Fruit fly (Drosophila melanogaster): ENCODE measurements around the gene CG14434.

CG14434 gene

dm6 chrX:6859756-6860412, 7.1 kb downstream of the CG14434 start (continued):
- peak; percentile 82 for TF ChIP-seq BtbVII (GFP tag; optimal IDR thresholded peaks at IDR 0.05)
- TF ChIP-seq Deaf1 (tag; optimal IDR thresholded peaks at IDR 0.05), result peak; percentile 81
- TF ChIP-seq hbn (GFP tag; IDR thresholded peaks at IDR 0.05; ENCODE audit: partially characterized antibody), result no peak
- TF ChIP-seq CG10431 (GFP tag; optimal IDR thresholded peaks at IDR 0.05), result no peak
- peak; percentile 46 for TF ChIP-seq CG15696 (tag; optimal IDR thresholded peaks at IDR 0.05)
- peak; percentile 77; the same call in 2 of the 3 replicates for TF ChIP-seq Dbx (GFP tag; IDR thresholded peaks at IDR 0.05)
- no peak for TF ChIP-seq CG15479 (GFP tag; optimal IDR thresholded peaks at IDR 0.05)
- peak; percentile 84 for TF ChIP-seq dysf (GFP tag; IDR thresholded peaks at IDR 0.05)
- peak; percentile 53 for TF ChIP-seq CG12659 (GFP tag; optimal IDR thresholded peaks at IDR 0.05)
- no peak for TF ChIP-seq Lhr (GFP tag; optimal IDR thresholded peaks at IDR 0.05)
- TF ChIP-seq Ets97D (GFP tag; optimal IDR thresholded peaks at IDR 0.05), result no peak
- no peak for TF ChIP-seq pb (GFP tag; optimal IDR thresholded peaks at IDR 0.05)
- no peak for TF ChIP-seq CG14050 (GFP tag; IDR thresholded peaks at IDR 0.05)
- TF ChIP-seq kay (GFP tag; optimal IDR thresholded peaks at IDR 0.05), result peak; percentile 49
- peak; percentile 72 for TF ChIP-seq nerfin-1 (tag; optimal IDR thresholded peaks at IDR 0.05)
- TF ChIP-seq Dip2 (GFP tag; IDR thresholded peaks at IDR 0.05), result no peak
- no peak for TF ChIP-seq dm (GFP tag; optimal IDR thresholded peaks at IDR 0.05)
- TF ChIP-seq CG17328 (GFP tag; IDR thresholded peaks at IDR 0.05), result no peak
- no peak for TF ChIP-seq tio (GFP tag; optimal IDR thresholded peaks at IDR 0.05)
- TF ChIP-seq CG17612 (GFP tag; IDR thresholded peaks at IDR 0.05), result 0 out of 2 replicates have a peak, but pooled peaks have one; percentile 30
- TF ChIP-seq CG15601 (tag; optimal IDR thresholded peaks at IDR 0.05), result peak; percentile 30
- peak; percentile 62 for TF ChIP-seq CG4730 (GFP tag; IDR thresholded peaks at IDR 0.05)
- TF ChIP-seq Drgx (GFP tag; IDR thresholded peaks at IDR 0.05), result peak; percentile 44
- peak; percentile 73 for TF ChIP-seq caup (GFP tag; optimal IDR thresholded peaks at IDR 0.05; ENCODE audit: severe bottlenecking)
- TF ChIP-seq nerfin-2 (GFP tag; IDR thresholded peaks at IDR 0.05; ENCODE audit: partially characterized antibody), result no peak
- peak; percentile 71 for TF ChIP-seq jumu (GFP tag; optimal IDR thresholded peaks at IDR 0.05)
- peak; percentile 39 for TF ChIP-seq Sry-δ (GFP tag; optimal IDR thresholded peaks at IDR 0.05)
- TF ChIP-seq Gsc (GFP tag; IDR thresholded peaks at IDR 0.05), result no peak
- TF ChIP-seq sd (tag; optimal IDR thresholded peaks at IDR 0.05), result peak; percentile 27
- TF ChIP-seq hth (optimal IDR thresholded peaks at IDR 0.05), result no peak
- peak; percentile 62 for TF ChIP-seq CG4404 (GFP tag; IDR thresholded peaks at IDR 0.05)
- peak; percentile 43 for TF ChIP-seq btn (GFP tag; optimal IDR thresholded peaks at IDR 0.05)
- TF ChIP-seq CG11696 (GFP tag; IDR thresholded peaks at IDR 0.05), result no peak
- TF ChIP-seq CG15269 (tag; optimal IDR thresholded peaks at IDR 0.05), result peak; percentile 59
- TF ChIP-seq Opbp (GFP tag; IDR thresholded peaks at IDR 0.05; ENCODE audit: partially characterized antibody), result no peak
- peak; percentile 46; the same call in 1 of the 2 replicates for TF ChIP-seq toy (GFP tag; IDR thresholded peaks at IDR 0.05)
- peak; percentile 69; the same call in 2 of the 3 replicates for TF ChIP-seq H15 (GFP tag; IDR thresholded peaks at IDR 0.05)
- TF ChIP-seq CG12391 (tag; optimal IDR thresholded peaks at IDR 0.05), result peak; percentile 53
- no peak for TF ChIP-seq NC2β (GFP tag; optimal IDR thresholded peaks at IDR 0.05)
- no peak for TF ChIP-seq Atf3 (GFP tag; optimal IDR thresholded peaks at IDR 0.05)
- TF ChIP-seq Dll (GFP tag; IDR thresholded peaks at IDR 0.05; ENCODE audit: partially characterized antibody), result no peak
- 0 out of 2 replicates have a peak, but pooled peaks have one; percentile 34 for TF ChIP-seq GATAe (GFP tag; conservative IDR thresholded peaks at IDR 0.05)
- TF ChIP-seq CG6765 (GFP tag; optimal IDR thresholded peaks at IDR 0.05), result peak; percentile 59
- TF ChIP-seq CG14441 (GFP tag; IDR thresholded peaks at IDR 0.05), result peak; percentile 70
- TF ChIP-seq CG1792 (GFP tag; optimal IDR thresholded peaks at IDR 0.05), result peak; percentile 76
- TF ChIP-seq tna (GFP tag; IDR thresholded peaks at IDR 0.05; ENCODE audit: partially characterized antibody), result no peak
- no peak for TF ChIP-seq CG9609 (GFP tag; optimal IDR thresholded peaks at IDR 0.05)
- TF ChIP-seq Optix (GFP tag; IDR thresholded peaks at IDR 0.05), result peak; percentile 52; the same call in 1 of the 3 replicates
- peak; percentile 10; the same call in 1 of the 2 replicates for TF ChIP-seq Atf6 (GFP tag; IDR thresholded peaks at IDR 0.05)
- TF ChIP-seq CG14860 (GFP tag; IDR thresholded peaks at IDR 0.05; ENCODE audit: partially characterized antibody), result no peak
